Worm (Caenorhabditis elegans) whole organism, early embryonic: ENCODE results near the gene C25H3.3.

ENCODE experiments used
- ama-1 ChIP-seq: fragments of 150-350 bp; optimal IDR thresholded peaks from 2 replicates; lab custom pipeline; 2014
- ceh-13 ChIP-seq: fragments of 200-800 bp; sonication (Bioruptor generic); optimal IDR thresholded peaks from 2 replicates; lab custom pipeline; 2018; ENCODE audit warnings: mild to moderate bottlenecking, missing genetic modification characterization, missing compliant biosample characterization
- sea-1 ChIP-seq: fragments of 200-800 bp; sonication (Bioruptor generic); conservative IDR thresholded peaks from 2 replicates; pipeline ENCODE4 v1.3.6; 2022; ENCODE audit warnings: missing genetic modification characterization, missing compliant biosample characterization

- TF ChIP-seq sea-1 (GFP tag; lab: Robert Waterston, UW): no peak
- no peak for TF ChIP-seq ama-1 (lab: Kevin White, UChicago)
- no peak for TF ChIP-seq ceh-13 (GFP tag; lab: Kevin White, UChicago)
Observed at ce11 chrII:5693893-5694292, at the start of gene C25H3.3.
